Fruit fly (Drosophila melanogaster) whole organism, embryonic: Measurements from ENCODE around the gene Mrtf.

ENCODE experiments used
- Abd-B ChIP-seq: fragments of 200-800 bp; sonication (Bioruptor generic); optimal IDR thresholded peaks from 2 replicates; lab custom pipeline; 2018; ENCODE audit warnings: missing biosample characterization, mild to moderate bottlenecking, missing genetic modification characterization, moderate library complexity
- Aef1 ChIP-seq: fragments of 200-800 bp; sonication (Bioruptor generic); IDR thresholded peaks from 3 replicates; pipeline ENCODE4 v1.3.6; 2022; ENCODE audit warnings: missing biosample characterization, missing genetic modification characterization
- Atf6 ChIP-seq: fragments of 200-800 bp; sonication (Bioruptor generic); IDR thresholded peaks from 2 replicates; pipeline ENCODE4 v1.3.6; 2022; ENCODE audit warnings: missing biosample characterization, missing genetic modification characterization
- CG1024 ChIP-seq: fragments of 200-800 bp; sonication (Bioruptor generic); IDR thresholded peaks from 2 replicates; pipeline ENCODE4 v1.3.6; 2022; ENCODE audit warnings: missing biosample characterization, missing genetic modification characterization
- CG10979 ChIP-seq: fragments of 200-800 bp; sonication (Bioruptor generic); optimal IDR thresholded peaks from 2 replicates; lab custom pipeline; 2018; ENCODE audit warnings: missing biosample characterization, mild to moderate bottlenecking, missing genetic modification characterization, moderate library complexity
- CG11560 ChIP-seq: fragments of 200-800 bp; sonication (Bioruptor generic); IDR thresholded peaks from 3 replicates; pipeline ENCODE4 v1.3.6; 2022; ENCODE audit warnings: missing biosample characterization, missing genetic modification characterization
- CG11695 ChIP-seq: fragments of 200-800 bp; sonication (Bioruptor generic); IDR thresholded peaks from 3 replicates; pipeline ENCODE4 v1.3.6; 2022; ENCODE audit warnings: missing biosample characterization, missing genetic modification characterization
- CG11696 ChIP-seq: fragments of 200-800 bp; sonication (Bioruptor generic); IDR thresholded peaks from 2 replicates; pipeline ENCODE4 v1.3.6; 2022; ENCODE audit warnings: missing biosample characterization, missing genetic modification characterization
- CG13894 ChIP-seq: fragments of 200-800 bp; sonication (Bioruptor generic); optimal IDR thresholded peaks from 3 replicates; lab custom pipeline; 2018; ENCODE audit warnings: missing biosample characterization, mild to moderate bottlenecking, missing genetic modification characterization, moderate library complexity
- CG17385 ChIP-seq: fragments of 200-800 bp; sonication (Bioruptor generic); optimal IDR thresholded peaks from 3 replicates; lab custom pipeline; 2018; ENCODE audit warnings: missing biosample characterization, mild to moderate bottlenecking, missing genetic modification characterization
- CG17802 ChIP-seq: fragments of 200-800 bp; sonication (Bioruptor generic); optimal IDR thresholded peaks from 2 replicates; lab custom pipeline; 2018; ENCODE audit warnings: missing biosample characterization, mild to moderate bottlenecking, missing genetic modification characterization, moderate library complexity
- CG2678 ChIP-seq: fragments of 200-800 bp; sonication (Bioruptor generic); optimal IDR thresholded peaks from 3 replicates; lab custom pipeline; 2019; ENCODE audit warnings: missing biosample characterization, mild to moderate bottlenecking, missing genetic modification characterization, moderate library complexity
- CG30403 ChIP-seq: fragments of 200-800 bp; sonication (Bioruptor generic); optimal IDR thresholded peaks from 3 replicates; lab custom pipeline; 2016; ENCODE audit warnings: missing biosample characterization, missing genetic modification characterization
- CG34376 ChIP-seq: fragments of 200-800 bp; sonication (Bioruptor generic); optimal IDR thresholded peaks from 2 replicates; lab custom pipeline; 2018; ENCODE audit warnings: missing biosample characterization, mild to moderate bottlenecking, missing genetic modification characterization
- CG4360 ChIP-seq: fragments of 200-800 bp; sonication (Bioruptor generic); IDR thresholded peaks from 2 replicates; pipeline ENCODE4 v1.3.6; 2022; ENCODE audit warnings: missing biosample characterization, missing genetic modification characterization
- CG4617 ChIP-seq: fragments of 200-800 bp; sonication (Bioruptor generic); optimal IDR thresholded peaks from 3 replicates; lab custom pipeline; 2016; ENCODE audit warnings: missing biosample characterization, missing genetic modification characterization, borderline replicate concordance
- CG4730 ChIP-seq: fragments of 200-800 bp; sonication (Bioruptor generic); IDR thresholded peaks from 2 replicates; pipeline ENCODE4 v1.3.6; 2022; ENCODE audit warnings: missing biosample characterization, missing genetic modification characterization
- CG7928 ChIP-seq: fragments of 200-800 bp; sonication (Bioruptor generic); optimal IDR thresholded peaks from 2 replicates; lab custom pipeline; 2017; ENCODE audit warnings: missing biosample characterization, mild to moderate bottlenecking, missing genetic modification characterization
- CG9932 ChIP-seq: fragments of 200-800 bp; sonication (Bioruptor generic); IDR thresholded peaks from 2 replicates; pipeline ENCODE4 v1.3.6; 2022; ENCODE audit warnings: missing biosample characterization, missing genetic modification characterization
- GATAe ChIP-seq: fragments of 200-800 bp; sonication (Bioruptor generic); conservative IDR thresholded peaks from 2 replicates; pipeline ENCODE4 v1.3.6; 2022; ENCODE audit warnings: missing biosample characterization, missing genetic modification characterization
- Lim3 ChIP-seq: fragments of 200-800 bp; sonication (Bioruptor generic); IDR thresholded peaks from 2 replicates; pipeline ENCODE4 v1.3.6; 2022; ENCODE audit warnings: missing biosample characterization, missing genetic modification characterization
- Med ChIP-seq: fragments of 200-800 bp; sonication (Bioruptor generic); peaks from one replicate; lab custom pipeline; 2016; ENCODE audit warnings: missing biosample characterization, missing genetic modification characterization, mild to moderate bottlenecking, inconsistent platforms, moderate library complexity
- Mrtf ChIP-seq: fragments of 200-800 bp; sonication (Bioruptor generic); IDR thresholded peaks from 3 replicates; pipeline ENCODE4 v1.3.6; 2022; ENCODE audit warnings: missing biosample characterization, missing genetic modification characterization
- Oli ChIP-seq: fragments of 200-800 bp; sonication (Bioruptor generic); optimal IDR thresholded peaks from 2 replicates; lab custom pipeline; 2018; ENCODE audit warnings: missing biosample characterization, mild to moderate bottlenecking, missing genetic modification characterization, moderate library complexity
- Optix ChIP-seq: fragments of 200-800 bp; sonication (Bioruptor generic); IDR thresholded peaks from 3 replicates; pipeline ENCODE4 v1.3.6; 2022; ENCODE audit warnings: missing biosample characterization, missing genetic modification characterization
- Poxn ChIP-seq: fragments of 200-800 bp; sonication (Bioruptor generic); IDR thresholded peaks from 2 replicates; pipeline ENCODE4 v1.3.6; 2022; ENCODE audit warnings: missing biosample characterization, missing genetic modification characterization
- Rx ChIP-seq: fragments of 200-800 bp; sonication (Bioruptor generic); IDR thresholded peaks from 2 replicates; pipeline ENCODE4 v1.3.6; 2022; ENCODE audit warnings: missing biosample characterization, missing genetic modification characterization
- Sry-δ ChIP-seq: fragments of 200-800 bp; sonication (Bioruptor generic); optimal IDR thresholded peaks from 2 replicates; lab custom pipeline; 2016; ENCODE audit warnings: missing biosample characterization, missing genetic modification characterization
- Vsx1 ChIP-seq: fragments of 200-800 bp; sonication (Bioruptor generic); optimal IDR thresholded peaks from 2 replicates; lab custom pipeline; 2017; ENCODE audit warnings: missing biosample characterization, mild to moderate bottlenecking, missing genetic modification characterization, missing genetic modification reagents
- bsh ChIP-seq, 2 experiments: fragments of 200-800 bp; sonication (Bioruptor generic); optimal IDR thresholded peaks; 2 replicates each; lab custom pipeline; 2017 to 2018; ENCODE audit warnings: mild to moderate bottlenecking in 2 of 2, missing biosample characterization in 2 of 2, missing genetic modification characterization in 2 of 2, moderate library complexity in 1 of 2
- caup ChIP-seq: fragments of 200-800 bp; sonication (Bioruptor generic); optimal IDR thresholded peaks from 3 replicates; lab custom pipeline; 2017; ENCODE audit warnings: missing biosample characterization, mild to moderate bottlenecking, missing genetic modification characterization, moderate library complexity; ENCODE audit not compliant: severe bottlenecking
- chinmo ChIP-seq: fragments of 200-800 bp; sonication (Bioruptor generic); IDR thresholded peaks from 4 replicates; pipeline ENCODE4 v1.3.6; 2022; ENCODE audit warnings: missing biosample characterization, missing genetic modification characterization; ENCODE audit not compliant: partially characterized antibody
- corto ChIP-seq: fragments of 200-800 bp; sonication (Bioruptor generic); optimal IDR thresholded peaks from 2 replicates; lab custom pipeline; 2016; ENCODE audit warnings: missing biosample characterization, mild to moderate bottlenecking, missing genetic modification characterization, moderate library complexity
- eve ChIP-seq, 2 experiments: fragments of >200 bp; optimal IDR thresholded peaks; 2 replicates each; lab custom pipeline; 2017; ENCODE audit warnings: missing biosample characterization in 2 of 2, missing genetic modification characterization in 2 of 2
- exex ChIP-seq: fragments of 200-800 bp; sonication (Bioruptor generic); optimal IDR thresholded peaks from 4 replicates; lab custom pipeline; 2018; ENCODE audit warnings: missing biosample characterization, mild to moderate bottlenecking, missing genetic modification characterization, moderate library complexity
- ftz-f1 ChIP-seq: fragments of 200-800 bp; sonication (Bioruptor generic); optimal IDR thresholded peaks from 2 replicates; lab custom pipeline; 2016; ENCODE audit warnings: missing biosample characterization, missing genetic modification characterization
- gce ChIP-seq: fragments of 200-800 bp; sonication (Bioruptor generic); IDR thresholded peaks from 3 replicates; pipeline ENCODE4 v1.3.6; 2022; ENCODE audit warnings: missing biosample characterization, missing genetic modification characterization
- lab ChIP-seq: fragments of 200-800 bp; sonication (Bioruptor generic); optimal IDR thresholded peaks from 3 replicates; lab custom pipeline; 2017; ENCODE audit warnings: missing biosample characterization, missing genetic modification characterization, mild to moderate bottlenecking, moderate library complexity, missing genetic modification reagents
- lov ChIP-seq, 2 experiments: fragments of 200-800 bp in 1 of 2; fragments of >200 bp in 1 of 2; sonication (Bioruptor generic) in 1 of 2; IDR thresholded peaks in 1 of 2; optimal IDR thresholded peaks in 1 of 2; 2 replicates in 1 of 2; 3 replicates in 1 of 2; pipeline versions ENCODE4 v1.3.6 to Lab custom; 2017 to 2022; ENCODE audit warnings: missing biosample characterization in 1 of 2, missing genetic modification characterization in 1 of 2
- mirr ChIP-seq: fragments of 200-800 bp; sonication (Bioruptor generic); optimal IDR thresholded peaks from 3 replicates; lab custom pipeline; 2018; ENCODE audit warnings: missing biosample characterization, mild to moderate bottlenecking, missing genetic modification characterization
- pros ChIP-seq: fragments of 200-800 bp; sonication (Bioruptor generic); optimal IDR thresholded peaks from 3 replicates; lab custom pipeline; 2019; ENCODE audit warnings: missing biosample characterization, mild to moderate bottlenecking, missing genetic modification characterization, moderate library complexity
- scrt ChIP-seq: fragments of 200-800 bp; sonication (Bioruptor generic); optimal IDR thresholded peaks from 2 replicates; lab custom pipeline; 2018; ENCODE audit warnings: missing biosample characterization, mild to moderate bottlenecking, missing genetic modification characterization, moderate library complexity
- sd ChIP-seq: fragments of 200-800 bp; sonication (Bioruptor generic); optimal IDR thresholded peaks from 3 replicates; lab custom pipeline; 2018; ENCODE audit warnings: missing biosample characterization, mild to moderate bottlenecking, missing genetic modification characterization, moderate library complexity
- shn ChIP-seq: fragments of 200-800 bp; sonication (Bioruptor generic); optimal IDR thresholded peaks from 3 replicates; lab custom pipeline; 2016; ENCODE audit warnings: missing biosample characterization, missing genetic modification characterization
- sug ChIP-seq: fragments of 200-800 bp; optimal IDR thresholded peaks from 2 replicates; lab custom pipeline; 2019; ENCODE audit warnings: missing biosample characterization, mild to moderate bottlenecking, missing genetic modification characterization, moderate library complexity
- tna ChIP-seq: fragments of 200-800 bp; sonication (Bioruptor generic); IDR thresholded peaks from 2 replicates; pipeline ENCODE4 v1.3.6; 2022; ENCODE audit warnings: missing biosample characterization, missing genetic modification characterization; ENCODE audit not compliant: partially characterized antibody
- zfh2 ChIP-seq: fragments of 200-800 bp; sonication (Bioruptor generic); optimal IDR thresholded peaks from 2 replicates; lab custom pipeline; 2016; ENCODE audit warnings: missing biosample characterization, missing genetic modification characterization

The Mrtf gene

DNA sequence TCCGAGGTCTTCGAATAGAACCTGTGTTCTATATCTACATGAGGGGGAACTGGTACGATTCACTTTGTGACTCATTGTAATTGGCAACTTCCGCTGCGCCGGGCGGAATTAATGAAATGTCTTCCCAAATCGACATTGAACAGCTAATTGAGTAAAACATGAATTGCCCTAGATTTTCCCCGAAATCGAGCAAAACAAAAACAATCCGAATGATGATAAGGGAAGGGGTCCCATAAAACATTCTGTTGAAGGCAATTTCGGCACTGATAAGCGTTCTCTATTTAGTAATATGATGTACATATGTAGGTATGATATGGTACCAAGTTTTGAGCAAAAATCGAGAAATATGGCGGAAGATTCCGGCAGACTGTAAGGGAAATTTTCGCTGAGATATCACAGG, 43.4 kb upstream of the Mrtf start:
- TF ChIP-seq eve (GFP tag; optimal IDR thresholded peaks at IDR 0.05; lab: Kevin White, UChicago) = peak in 1 of 2 experiments; percentile 6
- no peak for TF ChIP-seq CG7928 (GFP tag; lab: Kevin White, UChicago)
- TF ChIP-seq CG4730 (GFP tag; lab: Robert Waterston, UW) = no peak
- peak; percentile 3 for TF ChIP-seq ftz-f1 (GFP tag; lab: Kevin White, UChicago)
- no peak for TF ChIP-seq Rx (GFP tag; lab: Robert Waterston, UW)
- 0 out of 2 replicates have a peak, but pooled peaks have one; percentile 26 for TF ChIP-seq Atf6 (GFP tag; lab: Robert Waterston, UW)
- peak; percentile 69 for TF ChIP-seq sug
- 0 out of 2 replicates have a peak, but pooled peaks have one; percentile 13 for TF ChIP-seq GATAe
- peak; percentile 39 for TF ChIP-seq mirr
- TF ChIP-seq chinmo (GFP tag; lab: Robert Waterston, UW) = peak; percentile 84; the same call in 1 of the 4 replicates
- TF ChIP-seq caup = peak; percentile 11
- TF ChIP-seq CG2678 (tag; lab: Kevin White, UChicago) = peak; percentile 9
- TF ChIP-seq Lim3 = peak; percentile 14; the same call in 1 of the 2 replicates
- no peak for TF ChIP-seq Optix
- TF ChIP-seq CG13894 = peak; percentile 23
- TF ChIP-seq gce (GFP tag; lab: Robert Waterston, UW) = no peak
- peak; percentile 10 for TF ChIP-seq Vsx1 (GFP tag; lab: Kevin White, UChicago)
- peak; percentile 61 for TF ChIP-seq exex (tag; lab: Kevin White, UChicago)
- peak; percentile 25 for TF ChIP-seq Med
- TF ChIP-seq lab = peak; percentile 20
- TF ChIP-seq Abd-B (GFP tag; lab: Kevin White, UChicago) = no peak
- TF ChIP-seq corto = no peak
- TF ChIP-seq pros (GFP tag; lab: Kevin White, UChicago) = no peak
- TF ChIP-seq sd (tag; lab: Kevin White, UChicago) = peak; percentile 26
- TF ChIP-seq CG34376 (GFP tag; lab: Kevin White, UChicago) = peak; percentile 65
- no peak for TF ChIP-seq Aef1 (GFP tag; lab: Robert Waterston, UW)
- TF ChIP-seq tna = no peak

DNA sequence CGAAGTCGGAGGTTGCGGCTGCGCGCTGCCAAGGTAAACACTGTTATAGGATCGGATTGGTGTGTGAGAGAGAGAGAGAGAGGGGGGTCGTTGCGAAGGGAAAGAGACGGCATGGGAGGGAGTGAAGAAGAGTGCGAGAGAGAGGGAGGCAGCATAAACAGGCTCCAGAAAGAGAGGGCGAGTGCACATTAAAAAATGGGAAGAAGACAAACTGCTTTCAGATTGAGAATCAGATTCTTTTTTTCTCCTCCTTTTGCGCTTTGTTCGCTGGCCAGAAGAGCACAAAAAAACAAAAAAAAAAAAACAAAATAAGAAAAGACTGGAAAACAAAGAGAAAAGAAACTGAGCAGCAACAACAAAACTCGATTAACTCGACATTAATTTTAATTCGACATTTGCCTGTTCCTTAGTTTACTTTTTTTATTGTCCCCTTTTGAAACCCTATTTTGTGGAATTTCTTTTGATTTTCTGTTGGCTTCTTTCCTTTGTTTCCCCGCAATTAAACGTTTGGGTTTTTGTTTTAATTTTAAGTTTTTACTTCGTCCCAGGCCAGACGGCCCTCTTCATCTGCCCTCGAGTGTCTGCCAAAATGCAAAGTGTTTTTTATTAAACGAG, 42.0 kb upstream of the Mrtf start:
- TF ChIP-seq scrt (GFP tag; lab: Kevin White, UChicago) = peak; percentile 3
- no peak for TF ChIP-seq Mrtf (GFP tag; lab: Robert Waterston, UW)
- TF ChIP-seq Vsx1 (GFP tag; lab: Kevin White, UChicago) = no peak
- no peak for TF ChIP-seq Poxn (GFP tag; lab: Robert Waterston, UW)
- TF ChIP-seq zfh2 = no peak
- 0 out of 3 replicates have a peak, but pooled peaks have one; percentile 7 for TF ChIP-seq CG11695 (GFP tag; lab: Robert Waterston, UW)
- no peak for TF ChIP-seq lov (optimal IDR thresholded peaks at IDR 0.05; lab: Kevin White, UChicago)
- TF ChIP-seq lov (GFP tag; IDR thresholded peaks at IDR 0.05; lab: Robert Waterston, UW) = 0 out of 3 replicates have a peak, but pooled peaks have one; percentile 66
- TF ChIP-seq CG17802 (tag; lab: Kevin White, UChicago) = no peak
- TF ChIP-seq CG11696 = peak; percentile 87
- peak; percentile 2 for TF ChIP-seq CG30403 (GFP tag; lab: Kevin White, UChicago)
- TF ChIP-seq shn (GFP tag; lab: Kevin White, UChicago) = no peak
- TF ChIP-seq chinmo (GFP tag; lab: Robert Waterston, UW) = 0 out of 4 replicates have a peak, but pooled peaks have one; percentile 41
- TF ChIP-seq bsh (GFP tag; optimal IDR thresholded peaks at IDR 0.05; lab: Kevin White, UChicago) = peak; percentile 28 to 68
- no peak for TF ChIP-seq sug
- TF ChIP-seq CG9932 (GFP tag; lab: Robert Waterston, UW) = 0 out of 2 replicates have a peak, but pooled peaks have one; percentile 11
- TF ChIP-seq eve (GFP tag; optimal IDR thresholded peaks at IDR 0.05; lab: Kevin White, UChicago) = peak in 1 of 2 experiments; percentile 46
- TF ChIP-seq CG4360 (GFP tag; lab: Robert Waterston, UW) = 0 out of 2 replicates have a peak, but pooled peaks have one; percentile 43
- peak; percentile 5 for TF ChIP-seq ftz-f1 (GFP tag; lab: Kevin White, UChicago)
- TF ChIP-seq gce (GFP tag; lab: Robert Waterston, UW) = no peak
- TF ChIP-seq Sry-δ (GFP tag; lab: Kevin White, UChicago) = no peak
- TF ChIP-seq Oli (tag; lab: Kevin White, UChicago) = no peak
- TF ChIP-seq CG1024 (GFP tag; lab: Robert Waterston, UW) = no peak
- TF ChIP-seq CG10979 (tag; lab: Kevin White, UChicago) = peak; percentile 23
- TF ChIP-seq CG4617 (GFP tag; lab: Kevin White, UChicago) = no peak
- TF ChIP-seq CG11560 (tag; lab: Robert Waterston, UW) = no peak
- TF ChIP-seq pros (GFP tag; lab: Kevin White, UChicago) = peak; percentile 48
- TF ChIP-seq CG17385 (GFP tag; lab: Kevin White, UChicago) = peak; percentile 33
